Worm (Caenorhabditis elegans) whole organism, L3 larva: ENCODE measurements around the gene pas-6.

Experiments used
- R02D3.7 ChIP-seq: fragments of 150-350 bp; optimal IDR thresholded peaks from 2 replicates; lab custom pipeline; 2014; ENCODE audit warnings: missing biosample characterization, missing genetic modification characterization
- ZK546.5 ChIP-seq: sonication (generic microtip); optimal IDR thresholded peaks from 2 replicates; lab custom pipeline; 2017; ENCODE audit warnings: missing biosample characterization, missing genetic modification characterization
- aly-2 ChIP-seq: fragments of 150-350 bp; optimal IDR thresholded peaks from 2 replicates; lab custom pipeline; 2014; ENCODE audit warnings: missing biosample characterization, missing genetic modification characterization
- ama-1 ChIP-seq: fragments of 150-350 bp; optimal IDR thresholded peaks from 2 replicates; lab custom pipeline; 2018
- ceh-28 ChIP-seq: fragments of 150-350 bp; optimal IDR thresholded peaks from 2 replicates; lab custom pipeline; 2014; ENCODE audit warnings: missing biosample characterization, missing genetic modification reagents, missing genetic modification characterization
- ceh-9 ChIP-seq: sonication (generic microtip); optimal IDR thresholded peaks from 2 replicates; lab custom pipeline; 2018; ENCODE audit warnings: missing biosample characterization, missing genetic modification characterization
- daf-12 ChIP-seq: fragments of 150-350 bp; optimal IDR thresholded peaks from 2 replicates; lab custom pipeline; 2014; ENCODE audit warnings: missing biosample characterization, missing genetic modification reagents, missing genetic modification characterization
- egl-27 ChIP-seq: sonication (generic microtip); optimal IDR thresholded peaks from 4 replicates; lab custom pipeline; 2017; ENCODE audit warnings: missing biosample characterization, missing genetic modification reagents, missing genetic modification characterization
- egl-5 ChIP-seq: fragments of 150-350 bp; optimal IDR thresholded peaks from 2 replicates; lab custom pipeline; 2017; ENCODE audit warnings: missing biosample characterization, missing genetic modification reagents, missing genetic modification characterization, inconsistent platforms
- elt-1 ChIP-seq: fragments of 150-350 bp; optimal IDR thresholded peaks from 2 replicates; lab custom pipeline; 2014; ENCODE audit warnings: missing biosample characterization, missing genetic modification characterization
- elt-2 ChIP-seq: sonication (generic microtip); optimal IDR thresholded peaks from 2 replicates; lab custom pipeline; 2016; ENCODE audit warnings: missing genetic modification reagents, mild to moderate bottlenecking, missing genetic modification characterization, missing compliant biosample characterization
- elt-3 ChIP-seq, 3 experiments: fragments of 150-350 bp in 1 of 3; sonication (generic microtip) in 2 of 3; optimal IDR thresholded peaks; 2 replicates in 2 of 3; 4 replicates in 1 of 3; lab custom pipeline; 2014 to 2017; ENCODE audit warnings: missing biosample characterization in 3 of 3, missing genetic modification characterization in 3 of 3
- eor-1 ChIP-seq, 2 experiments: fragments of 150-350 bp; optimal IDR thresholded peaks; 2 replicates each; lab custom pipeline; 2014 to 2018; ENCODE audit warnings: missing biosample characterization in 2 of 2, missing genetic modification characterization in 2 of 2
- fkh-10 ChIP-seq: sonication (generic microtip); optimal IDR thresholded peaks from 2 replicates; lab custom pipeline; 2017; ENCODE audit warnings: missing biosample characterization, missing genetic modification reagents, missing genetic modification characterization
- fkh-2 ChIP-seq: fragments of 150-350 bp; optimal IDR thresholded peaks from 2 replicates; lab custom pipeline; 2014; ENCODE audit warnings: missing biosample characterization, missing genetic modification reagents, missing genetic modification characterization
- fos-1 ChIP-seq: fragments of 150-350 bp; optimal IDR thresholded peaks from 2 replicates; lab custom pipeline; 2014; ENCODE audit warnings: missing biosample characterization, missing genetic modification characterization
- hmg-11 ChIP-seq: sonication (generic microtip); optimal IDR thresholded peaks from 2 replicates; lab custom pipeline; 2016; ENCODE audit warnings: missing genetic modification characterization, missing compliant biosample characterization
- jun-1 ChIP-seq: fragments of 150-350 bp; optimal IDR thresholded peaks from 2 replicates; lab custom pipeline; 2014; ENCODE audit warnings: missing biosample characterization, missing genetic modification reagents, missing genetic modification characterization
- lin-15B ChIP-seq: fragments of 150-350 bp; optimal IDR thresholded peaks from 2 replicates; lab custom pipeline; 2014; ENCODE audit warnings: missing biosample characterization, missing genetic modification characterization
- lin-39 ChIP-seq: fragments of 150-350 bp; optimal IDR thresholded peaks from 2 replicates; lab custom pipeline; 2018; ENCODE audit warnings: missing biosample characterization, missing genetic modification reagents, missing genetic modification characterization
- mdl-1 ChIP-seq: fragments of 150-350 bp; optimal IDR thresholded peaks from 2 replicates; lab custom pipeline; 2014; ENCODE audit warnings: missing biosample characterization, missing genetic modification characterization
- mml-1 ChIP-seq: fragments of 150-350 bp; sonication (generic microtip); optimal IDR thresholded peaks from 3 replicates; lab custom pipeline; 2014; ENCODE audit warnings: missing biosample characterization, missing genetic modification characterization
- nfya-1 ChIP-seq: sonication (generic microtip); optimal IDR thresholded peaks from 2 replicates; lab custom pipeline; 2017; ENCODE audit warnings: missing genetic modification characterization, mild to moderate bottlenecking, missing compliant biosample characterization, antibody characterized with exemption, moderate library complexity; ENCODE audit not compliant: insufficient read depth
- nhr-11 ChIP-seq: fragments of 150-350 bp; optimal IDR thresholded peaks from 2 replicates; lab custom pipeline; 2014; ENCODE audit warnings: missing biosample characterization, missing genetic modification characterization
- nhr-12 ChIP-seq: fragments of 150-350 bp; optimal IDR thresholded peaks from 2 replicates; lab custom pipeline; 2014; ENCODE audit warnings: missing biosample characterization, missing genetic modification characterization
- nhr-23 ChIP-seq: fragments of 150-350 bp; optimal IDR thresholded peaks from 2 replicates; lab custom pipeline; 2014; ENCODE audit warnings: missing biosample characterization, missing genetic modification reagents, missing genetic modification characterization
- nhr-237 ChIP-seq: fragments of 150-350 bp; optimal IDR thresholded peaks from 2 replicates; lab custom pipeline; 2014; ENCODE audit warnings: missing biosample characterization, missing genetic modification characterization
- nhr-25 ChIP-seq: sonication (generic microtip); optimal IDR thresholded peaks from 2 replicates; lab custom pipeline; 2017; ENCODE audit warnings: missing biosample characterization, missing genetic modification characterization
- nhr-28 ChIP-seq: fragments of 150-350 bp; optimal IDR thresholded peaks from 2 replicates; lab custom pipeline; 2014; ENCODE audit warnings: missing biosample characterization, missing genetic modification characterization
- nhr-43 ChIP-seq: sonication (generic microtip); optimal IDR thresholded peaks from 2 replicates; lab custom pipeline; 2016; ENCODE audit warnings: mild to moderate bottlenecking, missing genetic modification characterization, missing compliant biosample characterization; ENCODE audit not compliant: poor library complexity, severe bottlenecking
- nhr-67 ChIP-seq: fragments of 150-350 bp; optimal IDR thresholded peaks from 2 replicates; lab custom pipeline; 2014; ENCODE audit warnings: missing biosample characterization, missing genetic modification characterization
- nhr-76 ChIP-seq: fragments of 150-350 bp; sonication (generic microtip); optimal IDR thresholded peaks from 5 replicates; lab custom pipeline; 2014; ENCODE audit warnings: missing biosample characterization, missing genetic modification characterization
- nhr-77 ChIP-seq: fragments of 150-350 bp; optimal IDR thresholded peaks from 2 replicates; lab custom pipeline; 2014; ENCODE audit warnings: missing biosample characterization, missing genetic modification characterization
- pha-4 ChIP-seq: fragments of 150-350 bp; optimal IDR thresholded peaks from 2 replicates; lab custom pipeline; 2014; ENCODE audit warnings: missing biosample characterization, missing genetic modification reagents, missing genetic modification characterization
- pqm-1 ChIP-seq: fragments of 150-350 bp; optimal IDR thresholded peaks from 2 replicates; lab custom pipeline; 2017; ENCODE audit warnings: missing biosample characterization, missing genetic modification characterization, inconsistent platforms
- sea-2 ChIP-seq: fragments of 150-350 bp; sonication (generic microtip); optimal IDR thresholded peaks from 4 replicates; lab custom pipeline; 2014; ENCODE audit warnings: missing biosample characterization, missing genetic modification reagents, missing genetic modification characterization
- snpc-4 ChIP-seq: fragments of 150-350 bp; optimal IDR thresholded peaks from 2 replicates; lab custom pipeline; 2014; ENCODE audit warnings: missing biosample characterization, missing genetic modification characterization
- tbx-2 ChIP-seq: sonication (generic microtip); optimal IDR thresholded peaks from 2 replicates; lab custom pipeline; 2016; ENCODE audit warnings: mild to moderate bottlenecking, missing genetic modification characterization, missing compliant biosample characterization
- ztf-11 ChIP-seq: fragments of 150-350 bp; optimal IDR thresholded peaks from 2 replicates; lab custom pipeline; 2014; ENCODE audit warnings: missing biosample characterization, missing genetic modification characterization
- ztf-4 ChIP-seq: fragments of 150-350 bp; optimal IDR thresholded peaks from 2 replicates; lab custom pipeline; 2014; ENCODE audit warnings: missing biosample characterization, missing genetic modification characterization

Gene pas-6

DNA sequence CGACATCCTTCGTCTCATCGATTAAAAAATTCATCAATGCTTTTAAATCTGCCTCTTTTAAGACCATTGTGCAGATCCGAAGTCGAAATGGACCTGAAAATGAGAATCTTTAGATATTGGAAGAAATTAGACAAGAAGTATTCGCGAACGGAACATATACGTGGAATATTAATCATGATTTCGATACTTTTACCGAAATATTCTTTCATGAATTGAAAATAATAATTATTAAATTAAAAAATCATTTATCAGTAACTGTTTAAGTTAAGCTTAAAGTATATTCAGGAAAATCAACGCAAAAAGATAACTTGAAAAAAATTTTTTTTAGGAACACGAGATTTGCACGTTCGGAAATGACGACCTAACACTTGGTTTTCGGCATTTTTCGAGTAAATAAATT is 17.1 kb upstream of the pas-6 start, which contains the start of gene CD4.8:
Gene CD4.8 (minus strand): TSS at position 101 of the 400 bp plus-strand sequence.
- TF ChIP-seq egl-27 (tag; lab: Kevin White, UChicago) (no peak), daf-12 (no peak), nhr-23 (tag; lab: Kevin White, UChicago) (no peak), nhr-28 (tag; lab: Kevin White, UChicago) (no peak), fkh-10 (GFP tag; lab: Kevin White, UChicago) (no peak), nhr-77 (tag; lab: Kevin White, UChicago) (no peak), lin-39 (no peak)

DNA sequence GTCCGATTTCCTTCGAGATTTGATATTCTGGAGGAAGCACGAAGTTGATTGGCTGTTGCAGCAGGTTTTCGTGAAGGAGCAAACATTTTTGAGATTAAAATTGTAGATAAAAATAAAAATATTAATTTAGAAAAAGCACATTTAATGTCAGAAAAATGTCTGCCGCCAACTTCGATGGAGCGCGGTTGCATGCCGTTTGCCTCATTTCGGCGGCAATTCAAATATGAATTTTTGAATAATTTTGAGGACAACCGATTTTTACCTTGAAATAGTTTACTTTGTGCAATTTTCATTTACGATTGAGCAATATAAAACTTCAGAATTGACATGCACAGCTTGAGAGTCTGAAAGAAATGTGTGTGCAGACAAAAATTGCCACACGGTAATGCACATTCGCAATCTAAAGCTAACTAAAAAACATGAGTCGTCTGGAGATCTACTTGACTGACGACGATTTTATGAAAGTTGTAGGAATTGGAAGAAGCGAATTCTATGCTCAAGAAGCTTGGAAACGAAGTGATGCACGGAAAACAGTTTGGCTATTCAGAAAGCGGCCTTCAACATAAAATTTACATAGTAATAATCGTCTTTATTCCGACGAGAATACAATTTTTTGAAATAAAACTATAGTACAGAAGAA is 12.4 kb upstream of the pas-6 start, which contains the start of gene zhit-1:
Gene zhit-1 (minus strand): TSS at position 161 of the 640 bp plus-strand sequence.
- TF ChIP-seq nhr-25 (tag; lab: Kevin White, UChicago) (no peak), sea-2 (GFP tag; lab: Kevin White, UChicago) (no peak), elt-2 (tag; lab: Kevin White, UChicago) (no peak), nfya-1 (tag; lab: Kevin White, UChicago) (peak; percentile 42), ztf-11 (no peak), egl-5 (tag; lab: Kevin White, UChicago) (peak; percentile 51), pha-4 (tag; lab: Kevin White, UChicago) (peak; percentile 45), tbx-2 (no peak), lin-15B (peak; percentile 58), nhr-23 (tag; lab: Kevin White, UChicago) (peak; percentile 21), snpc-4 (tag; lab: Kevin White, UChicago) (peak; percentile 58)

DNA sequence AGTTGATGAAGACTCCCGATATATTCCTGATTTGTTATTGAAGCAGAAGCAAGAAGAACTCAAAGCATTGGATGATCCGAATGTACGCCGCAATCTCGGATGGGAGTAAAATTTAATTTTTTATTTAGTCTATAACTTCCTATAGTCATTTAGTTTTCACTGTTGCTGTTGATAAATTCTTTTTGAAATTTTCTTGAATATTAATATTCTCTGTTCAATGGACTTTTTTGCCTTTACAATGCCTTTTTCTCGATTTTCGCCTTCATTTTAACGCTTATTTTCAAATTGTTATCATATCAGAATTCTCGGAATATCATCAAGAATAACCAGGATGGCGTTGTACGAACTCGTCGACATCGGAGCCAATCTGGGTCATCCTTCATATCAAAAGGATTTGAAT is 10.2 kb upstream of the pas-6 start, which contains the start of gene crn-2:
Gene crn-2 (plus strand): TSS at position 301 of the 400 bp plus-strand sequence.
- no peak for TF ChIP-seq fkh-2 (tag; lab: Kevin White, UChicago)
- no peak for TF ChIP-seq jun-1 (tag; lab: Kevin White, UChicago)
- TF ChIP-seq sea-2 (GFP tag; lab: Kevin White, UChicago): no peak
- TF ChIP-seq nhr-12 (tag; lab: Kevin White, UChicago): no peak
- TF ChIP-seq nhr-237 (tag; lab: Kevin White, UChicago): no peak
- TF ChIP-seq fos-1 (tag; lab: Kevin White, UChicago): no peak
- no peak for TF ChIP-seq egl-27 (tag; lab: Kevin White, UChicago)
- no peak for TF ChIP-seq hmg-11 (tag; lab: Kevin White, UChicago)
- no peak for TF ChIP-seq ama-1 (lab: Kevin White, UChicago)
- no peak for TF ChIP-seq nhr-23 (tag; lab: Kevin White, UChicago)
- TF ChIP-seq aly-2: no peak
- TF ChIP-seq nhr-77 (tag; lab: Kevin White, UChicago): no peak

DNA sequence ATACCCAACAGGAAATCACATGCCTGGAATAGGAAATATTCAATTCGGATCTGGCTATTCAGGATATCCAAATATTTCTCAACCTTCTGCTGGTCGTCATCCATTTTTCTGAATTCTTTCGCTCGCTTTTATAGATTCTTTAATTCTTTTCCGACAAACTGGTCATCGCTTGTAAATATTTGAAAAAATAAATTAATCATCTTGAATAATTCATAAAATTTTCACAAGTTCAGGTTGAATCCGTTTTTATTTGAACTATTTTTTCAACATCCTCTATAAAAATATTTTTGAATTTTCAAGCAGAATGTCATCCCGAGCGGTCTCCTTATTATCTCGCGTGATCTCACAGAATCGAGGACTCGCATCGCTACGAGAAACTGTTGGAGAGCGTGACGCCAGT is 9.3 kb upstream of the pas-6 start, which contains the start of gene mrpl-48:
Gene mrpl-48 (plus strand): TSS at position 301 of the 400 bp plus-strand sequence.
- TF ChIP-seq elt-3 (tag; optimal IDR thresholded peaks at IDR 0.05; lab: Kevin White, UChicago) (no peak), ama-1 (lab: Kevin White, UChicago) (peak; percentile 28)

DNA sequence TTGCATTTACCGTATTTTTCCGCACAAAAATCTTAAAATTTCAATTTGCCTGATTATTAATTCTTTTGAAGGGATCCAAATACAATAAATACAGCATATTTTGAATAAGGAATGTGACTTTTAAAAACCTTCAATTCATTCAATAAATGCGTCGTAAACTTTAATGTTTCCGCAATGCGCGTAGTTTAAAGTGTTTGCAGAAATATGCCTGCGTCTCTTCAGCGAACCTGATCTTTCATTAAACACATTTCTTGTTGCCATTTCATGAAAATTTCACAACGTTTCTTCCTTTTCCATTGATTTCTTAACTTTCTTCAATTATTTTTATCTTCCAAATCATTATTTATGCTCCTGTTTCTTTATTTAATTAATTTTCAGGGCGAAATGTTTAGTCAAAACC is 8.2 kb upstream of the pas-6 start, which contains the start of gene vps-37:
Gene vps-37 (plus strand): TSS at position 378 of the 400 bp plus-strand sequence.
- peak; percentile 37 for TF ChIP-seq elt-2 (tag; lab: Kevin White, UChicago)
- peak; percentile 87 for TF ChIP-seq nhr-23 (tag; lab: Kevin White, UChicago)
- no peak for TF ChIP-seq nhr-67 (tag; lab: Kevin White, UChicago)
- no peak for TF ChIP-seq ZK546.5 (tag; lab: Kevin White, UChicago)
- no peak for TF ChIP-seq egl-5 (tag; lab: Kevin White, UChicago)
- peak; percentile 13 for TF ChIP-seq pqm-1 (tag; lab: Kevin White, UChicago)
- peak; percentile 31 for TF ChIP-seq nhr-25 (tag; lab: Kevin White, UChicago)
- no peak for TF ChIP-seq nhr-28 (tag; lab: Kevin White, UChicago)
- TF ChIP-seq lin-15B: peak; percentile 78
- TF ChIP-seq ceh-9: no peak
- no peak for TF ChIP-seq elt-1 (tag; lab: Kevin White, UChicago)
- TF ChIP-seq sea-2 (GFP tag; lab: Kevin White, UChicago): peak; percentile 54
- no peak for TF ChIP-seq nhr-11
- TF ChIP-seq R02D3.7 (tag; lab: Kevin White, UChicago): peak; percentile 6
- TF ChIP-seq fkh-10 (GFP tag; lab: Kevin White, UChicago): no peak
- peak; percentile 90 for TF ChIP-seq pha-4 (tag; lab: Kevin White, UChicago)
- peak; percentile 79 for TF ChIP-seq nfya-1 (tag; lab: Kevin White, UChicago)
- no peak for TF ChIP-seq nhr-77 (tag; lab: Kevin White, UChicago)
- no peak for TF ChIP-seq ztf-4 (tag; lab: Kevin White, UChicago)
- TF ChIP-seq egl-27 (tag; lab: Kevin White, UChicago): no peak
- peak; percentile 54 for TF ChIP-seq nhr-43
- TF ChIP-seq ceh-28 (tag; lab: Kevin White, UChicago): peak; percentile 66
- peak; percentile 74 for TF ChIP-seq hmg-11 (tag; lab: Kevin White, UChicago)
- no peak for TF ChIP-seq mdl-1
- TF ChIP-seq eor-1 (tag; optimal IDR thresholded peaks at IDR 0.05; lab: Kevin White, UChicago): peak in 1 of 2 experiments; percentile 28
- no peak for TF ChIP-seq ztf-11
- TF ChIP-seq nhr-12 (tag; lab: Kevin White, UChicago): no peak
- no peak for TF ChIP-seq nhr-76 (tag; lab: Kevin White, UChicago)
- TF ChIP-seq tbx-2: no peak
- TF ChIP-seq fkh-2 (tag; lab: Kevin White, UChicago): no peak
- TF ChIP-seq elt-3 (tag; optimal IDR thresholded peaks at IDR 0.05; lab: Kevin White, UChicago): no peak
- TF ChIP-seq snpc-4 (tag; lab: Kevin White, UChicago): peak; percentile 79
- TF ChIP-seq mml-1 (tag; lab: Kevin White, UChicago): no peak
